Worm (Caenorhabditis elegans): Measurements from ENCODE around the gene T25E12.14.

Gene T25E12.14

DNA sequence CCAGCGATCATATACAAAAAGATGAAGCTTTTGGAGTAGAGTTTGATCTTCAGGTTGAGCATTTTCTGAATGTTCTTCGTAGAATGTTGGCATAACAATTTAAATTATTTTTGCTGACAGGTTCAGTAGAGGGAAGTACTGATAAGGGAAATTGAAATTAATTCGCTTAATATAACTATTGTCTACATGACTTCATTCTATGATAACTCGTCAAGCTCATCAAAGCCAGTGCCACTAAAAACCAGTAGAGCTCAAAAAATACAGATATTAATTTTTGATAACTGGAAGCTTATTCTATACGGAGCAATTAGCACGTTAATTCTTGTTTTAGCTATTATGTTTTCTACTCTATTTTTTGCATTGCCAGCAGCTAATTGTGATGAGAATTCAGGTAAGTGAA, 12.1 kb downstream of the T25E12.14 start, which contains the start of the genes clec-29 and clec-39:
Gene clec-29 (minus strand): TSS at position 101 of the 400 bp plus-strand sequence.
Gene clec-39 (plus strand): TSS at position 169 of the 400 bp plus-strand sequence.
- TF ChIP-seq ztf-6 (GFP tag; IDR thresholded peaks at IDR 0.05) (no peak), F57C9.4 (tag; optimal IDR thresholded peaks at IDR 0.05) (no peak), akir-1 (GFP tag; optimal IDR thresholded peaks at IDR 0.05) (no peak), attf-3 (GFP tag; conservative IDR thresholded peaks at IDR 0.05) (no peak), ekl-4 (GFP tag; IDR thresholded peaks at IDR 0.05) (no peak), ama-1 (optimal IDR thresholded peaks at IDR 0.05) (no peak), ama-1 (GFP tag; optimal IDR thresholded peaks at IDR 0.05) (no peak), ceh-100 (GFP tag; IDR thresholded peaks at IDR 0.05) (no peak), C06A6.2 (GFP tag; conservative IDR thresholded peaks at IDR 0.05) (no peak), pha-4 (tag; optimal IDR thresholded peaks at IDR 0.05) (no peak), K12H6.12 (tag; optimal IDR thresholded peaks at IDR 0.05) (no peak), nhr-27 (tag; optimal IDR thresholded peaks at IDR 0.05) (no peak), attf-5 (GFP tag; optimal IDR thresholded peaks at IDR 0.05) (no peak), F55B11.4 (tag; optimal IDR thresholded peaks at IDR 0.05; ENCODE audit: borderline replicate concordance, insufficient read depth) (no peak), nhr-90 (tag; optimal IDR thresholded peaks at IDR 0.05) (no peak), Y53F4B.3 (GFP tag; IDR thresholded peaks at IDR 0.05) (no peak), atf-7 (tag; optimal IDR thresholded peaks at IDR 0.05) (no peak), ceh-40 (GFP tag; IDR thresholded peaks at IDR 0.05) (no peak), snpc-3.4 (tag; optimal IDR thresholded peaks at IDR 0.05) (no peak), efl-1 (GFP tag; optimal IDR thresholded peaks at IDR 0.05) (no peak)

DNA sequence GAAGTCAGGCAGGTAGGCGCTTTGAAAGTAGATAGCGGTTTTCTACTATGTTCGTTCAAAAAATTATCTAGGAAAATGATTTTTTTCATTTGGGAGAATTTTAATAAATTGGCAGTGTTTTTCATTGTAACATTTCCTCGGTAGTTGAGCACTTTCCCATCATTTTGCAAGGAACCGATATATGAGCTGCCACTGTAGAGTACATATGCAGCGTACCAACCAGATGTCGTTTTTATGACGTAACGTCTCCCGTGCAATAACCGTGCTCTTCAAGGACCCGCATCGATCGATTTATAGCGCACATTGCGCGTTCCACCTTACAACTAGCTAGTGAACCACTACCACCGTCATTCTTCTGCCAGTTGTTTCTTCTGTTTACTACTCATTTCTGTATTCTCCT, 15.1 kb downstream of the T25E12.14 start, which contains the start of gene T25E12.6:
Gene T25E12.6 (plus strand): TSS at position 301 of the 400 bp plus-strand sequence.
- TF ChIP-seq madf-10 (tag; optimal IDR thresholded peaks at IDR 0.05) = no peak
- no peak for TF ChIP-seq F49E8.2 (tag; optimal IDR thresholded peaks at IDR 0.05; ENCODE audit: insufficient read depth)
- TF ChIP-seq F39B2.1 (GFP tag; IDR thresholded peaks at IDR 0.05) = no peak
- TF ChIP-seq attf-6 (GFP tag; IDR thresholded peaks at IDR 0.05) = no peak
- TF ChIP-seq F52B5.7 (tag; optimal IDR thresholded peaks at IDR 0.05) = no peak
- no peak for TF ChIP-seq B0035.1 (tag; optimal IDR thresholded peaks at IDR 0.05)
- TF ChIP-seq F55B11.4 (tag; optimal IDR thresholded peaks at IDR 0.05; ENCODE audit: borderline replicate concordance, insufficient read depth) = no peak
- TF ChIP-seq egl-44 (GFP tag; IDR thresholded peaks at IDR 0.05) = no peak
- TF ChIP-seq dox-1 (GFP tag; IDR thresholded peaks at IDR 0.05) = no peak
- no peak for TF ChIP-seq dpl-1 (GFP tag; optimal IDR thresholded peaks at IDR 0.05)
- no peak for TF ChIP-seq sea-2 (GFP tag; IDR thresholded peaks at IDR 0.05)
- TF ChIP-seq snpc-1.1 (tag; optimal IDR thresholded peaks at IDR 0.05; ENCODE audit: insufficient read depth) = no peak
- TF ChIP-seq rec-8 (tag; optimal IDR thresholded peaks at IDR 0.05) = no peak
- TF ChIP-seq tbx-9 (tag; optimal IDR thresholded peaks at IDR 0.05; ENCODE audit: borderline replicate concordance) = no peak
- TF ChIP-seq repo-1 (tag; optimal IDR thresholded peaks at IDR 0.05) = no peak
- TF ChIP-seq B0336.3 (GFP tag; IDR thresholded peaks at IDR 0.05) = no peak
- TF ChIP-seq let-526 (GFP tag; IDR thresholded peaks at IDR 0.05) = no peak
- no peak for TF ChIP-seq nfya-2 (GFP tag; IDR thresholded peaks at IDR 0.05)
- TF ChIP-seq ZK185.1 (tag; optimal IDR thresholded peaks at IDR 0.05; ENCODE audit: poor library complexity, severe bottlenecking) = no peak
- TF ChIP-seq lin-54 (GFP tag; optimal IDR thresholded peaks at IDR 0.05) = no peak
